Worm (Caenorhabditis elegans) whole organism, L2 larva: ENCODE results near the gene srt-28.

Source experiments
- ZK546.5 ChIP-seq: sonication (generic microtip); optimal IDR thresholded peaks from 2 replicates; lab custom pipeline; 2017; ENCODE audit warnings: missing biosample characterization, missing genetic modification characterization
- egl-27 ChIP-seq: sonication (generic microtip); optimal IDR thresholded peaks from 3 replicates; lab custom pipeline; 2017; ENCODE audit warnings: missing biosample characterization, missing genetic modification reagents, missing genetic modification characterization
- nhr-6 ChIP-seq: fragments of 150-350 bp; optimal IDR thresholded peaks from 2 replicates; lab custom pipeline; 2014; ENCODE audit warnings: missing biosample characterization, missing genetic modification characterization
- zag-1 ChIP-seq: fragments of 150-350 bp; optimal IDR thresholded peaks from 2 replicates; lab custom pipeline; 2014; ENCODE audit warnings: missing biosample characterization, missing genetic modification characterization

ce11 chrV:2763105-2763504, 49.7 kb upstream of the srt-28 start, which contains the start of gene R05D8.7:
- TF ChIP-seq zag-1 (tag; lab: Kevin White, UChicago) (no peak), egl-27 (tag; lab: Kevin White, UChicago) (no peak), nhr-6 (no peak), ZK546.5 (tag; lab: Kevin White, UChicago) (no peak)
